Worm (Caenorhabditis elegans) whole organism, midembryonic: ENCODE results near the gene Y48E1C.4.

ENCODE experiments used
- T22C8.4 ChIP-seq: fragments of 200-800 bp; sonication (Bioruptor generic); IDR thresholded peaks from 2 replicates; pipeline ENCODE4 v1.3.6; 2022; ENCODE audit warnings: missing genetic modification characterization, missing compliant biosample characterization
- flt-1 ChIP-seq: fragments of 200-800 bp; sonication (Bioruptor generic); IDR thresholded peaks from 2 replicates; pipeline ENCODE4 v1.3.6; 2022; ENCODE audit warnings: missing genetic modification characterization, missing compliant biosample characterization
- klf-2 ChIP-seq: fragments of 200-800 bp; sonication (Bioruptor generic); conservative IDR thresholded peaks from 2 replicates; pipeline ENCODE4 v1.3.6; 2022; ENCODE audit warnings: missing genetic modification reagents, missing genetic modification characterization, missing compliant biosample characterization
- tab-1 ChIP-seq: fragments of 200-800 bp; sonication (Bioruptor generic); IDR thresholded peaks from 2 replicates; pipeline ENCODE4 v1.3.6; 2022; ENCODE audit warnings: missing genetic modification characterization, missing compliant biosample characterization
- ztf-23 ChIP-seq: fragments of 200-800 bp; sonication (Bioruptor generic); IDR thresholded peaks from 2 replicates; pipeline ENCODE4 v1.3.6; 2022; ENCODE audit warnings: missing genetic modification reagents, missing genetic modification characterization, missing compliant biosample characterization
- ztf-29 ChIP-seq: fragments of 200-800 bp; sonication (Bioruptor generic); IDR thresholded peaks from 2 replicates; pipeline ENCODE4 v1.3.6; 2022; ENCODE audit warnings: missing genetic modification reagents, missing genetic modification characterization, missing compliant biosample characterization

- no peak for TF ChIP-seq ztf-29 (GFP tag; lab: Robert Waterston, UW)
- no peak for TF ChIP-seq ztf-23 (GFP tag; lab: Robert Waterston, UW)
- no peak for TF ChIP-seq flt-1 (GFP tag; lab: Robert Waterston, UW)
- TF ChIP-seq tab-1 (GFP tag; lab: Robert Waterston, UW) = no peak
- no peak for TF ChIP-seq T22C8.4 (GFP tag; lab: Robert Waterston, UW)
- TF ChIP-seq klf-2 (GFP tag; lab: Robert Waterston, UW) = no peak
Measured at ce11 chrII:13436725-13437124, at the start of gene Y48E1C.4.
